Worm (Caenorhabditis elegans) whole organism, L1 larva: ENCODE data around the gene npl-4.1.

Experiments used
- C34B4.2 ChIP-seq: sonication (generic microtip); optimal IDR thresholded peaks from 2 replicates; lab custom pipeline; 2017; ENCODE audit warnings: mild to moderate bottlenecking, missing genetic modification characterization, missing compliant biosample characterization
- Y116A8C.19 ChIP-seq: sonication (generic microtip); optimal IDR thresholded peaks from 2 replicates; lab custom pipeline; 2016; ENCODE audit warnings: missing compliant biosample characterization, missing genetic modification characterization, borderline replicate concordance
- aly-2 ChIP-seq: fragments of 150-350 bp; optimal IDR thresholded peaks from 2 replicates; lab custom pipeline; 2014; ENCODE audit warnings: missing biosample characterization, missing genetic modification characterization
- ama-1 ChIP-seq: fragments of 150-350 bp; optimal IDR thresholded peaks from 2 replicates; lab custom pipeline; 2014
- blmp-1 ChIP-seq: fragments of 150-350 bp; optimal IDR thresholded peaks from 2 replicates; lab custom pipeline; 2014; ENCODE audit warnings: missing biosample characterization, missing genetic modification characterization
- ceh-8 ChIP-seq: fragments of 200-800 bp; sonication (Bioruptor generic); optimal IDR thresholded peaks from 2 replicates; lab custom pipeline; 2018; ENCODE audit warnings: mild to moderate bottlenecking, missing genetic modification characterization, moderate library complexity, missing compliant biosample characterization
- ceh-82 ChIP-seq, 3 experiments: fragments of 150-350 bp in 1 of 3; sonication (generic microtip) in 2 of 3; optimal IDR thresholded peaks; 2 replicates each; lab custom pipeline; 2014 to 2017; ENCODE audit warnings: missing biosample characterization in 3 of 3, missing genetic modification characterization in 3 of 3
- ceh-88 ChIP-seq: fragments of 200-800 bp; sonication (Bioruptor generic); IDR thresholded peaks from 2 replicates; pipeline ENCODE4 v1.3.6; 2022; ENCODE audit warnings: missing genetic modification characterization, missing compliant biosample characterization
- ceh-90 ChIP-seq: sonication (generic microtip); optimal IDR thresholded peaks from 2 replicates; lab custom pipeline; 2016; ENCODE audit warnings: missing genetic modification characterization, missing compliant biosample characterization
- dpl-1 ChIP-seq, 3 experiments: fragments of 150-350 bp in 2 of 3; sonication (generic microtip) in 1 of 3; optimal IDR thresholded peaks; 2 replicates each; lab custom pipeline; 2014 to 2017; ENCODE audit warnings: missing biosample characterization in 3 of 3, missing genetic modification characterization in 3 of 3, missing genetic modification reagents in 3 of 3
- efl-3 ChIP-seq: fragments of 200-800 bp; sonication (Bioruptor generic); optimal IDR thresholded peaks from 2 replicates; lab custom pipeline; 2018; ENCODE audit warnings: mild to moderate bottlenecking, missing genetic modification characterization, missing compliant biosample characterization
- egl-27 ChIP-seq, 2 experiments: fragments of 150-350 bp in 1 of 2; sonication (generic microtip); optimal IDR thresholded peaks; 3 replicates each; lab custom pipeline; 2017 to 2018; ENCODE audit warnings: missing biosample characterization in 2 of 2, missing genetic modification characterization in 2 of 2, missing genetic modification reagents in 2 of 2
- elt-3 ChIP-seq, 6 experiments: fragments of 150-350 bp in 1 of 6; sonication (generic microtip); optimal IDR thresholded peaks; 2 replicates each; lab custom pipeline; 2017 to 2018; ENCODE audit warnings: missing biosample characterization in 6 of 6, missing genetic modification characterization in 6 of 6, inconsistent platforms in 1 of 6
- ets-5 ChIP-seq: fragments of 200-800 bp; sonication (Bioruptor generic); IDR thresholded peaks from 2 replicates; pipeline ENCODE4 v1.3.6; 2022; ENCODE audit warnings: missing genetic modification characterization, missing compliant biosample characterization
- fkh-10 ChIP-seq: sonication (generic microtip); optimal IDR thresholded peaks from 2 replicates; lab custom pipeline; 2017; ENCODE audit warnings: missing biosample characterization, missing genetic modification reagents, missing genetic modification characterization
- fkh-4 ChIP-seq: sonication (generic microtip); optimal IDR thresholded peaks from 2 replicates; lab custom pipeline; 2016; ENCODE audit warnings: missing compliant biosample characterization, missing genetic modification characterization, borderline replicate concordance
- fkh-8 ChIP-seq: sonication (generic microtip); optimal IDR thresholded peaks from 2 replicates; lab custom pipeline; 2016; ENCODE audit warnings: mild to moderate bottlenecking, missing genetic modification characterization, missing compliant biosample characterization
- grh-1 ChIP-seq: fragments of 200-800 bp; sonication (Bioruptor generic); IDR thresholded peaks from 2 replicates; pipeline ENCODE4 v1.3.6; 2022; ENCODE audit warnings: missing genetic modification reagents, missing genetic modification characterization, missing compliant biosample characterization
- hpl-2 ChIP-seq: fragments of 150-350 bp; optimal IDR thresholded peaks from 2 replicates; lab custom pipeline; 2014; ENCODE audit warnings: missing biosample characterization, missing genetic modification reagents, missing genetic modification characterization
- irx-1 ChIP-seq: sonication (generic microtip); optimal IDR thresholded peaks from 2 replicates; lab custom pipeline; 2016; ENCODE audit warnings: missing genetic modification characterization, missing compliant biosample characterization
- isw-1 ChIP-seq: fragments of 200-800 bp; sonication (Bioruptor generic); IDR thresholded peaks from 2 replicates; pipeline ENCODE4 v1.3.6; 2022; ENCODE audit warnings: missing genetic modification characterization, missing compliant biosample characterization
- lin-13 ChIP-seq: fragments of 150-350 bp; optimal IDR thresholded peaks from 2 replicates; lab custom pipeline; 2014; ENCODE audit warnings: missing biosample characterization, missing genetic modification reagents, missing genetic modification characterization
- lin-14 ChIP-seq: fragments of 200-800 bp; sonication (Bioruptor generic); optimal IDR thresholded peaks from 2 replicates; lab custom pipeline; 2018; ENCODE audit warnings: mild to moderate bottlenecking, missing genetic modification characterization, moderate library complexity, missing compliant biosample characterization
- lin-15B ChIP-seq: fragments of 150-350 bp; sonication (generic microtip); optimal IDR thresholded peaks from 3 replicates; lab custom pipeline; 2014; ENCODE audit warnings: missing biosample characterization, missing genetic modification characterization
- lin-35 ChIP-seq, 2 experiments: fragments of 150-350 bp; optimal IDR thresholded peaks; 2 replicates each; lab custom pipeline; 2014; ENCODE audit warnings: missing biosample characterization in 2 of 2, missing genetic modification characterization in 2 of 2, missing genetic modification reagents in 2 of 2
- lir-3 ChIP-seq: sonication (generic microtip); optimal IDR thresholded peaks from 2 replicates; lab custom pipeline; 2016; ENCODE audit warnings: mild to moderate bottlenecking, missing genetic modification characterization, moderate library complexity, missing compliant biosample characterization; ENCODE audit not compliant: poor library complexity
- lsy-2 ChIP-seq, 2 experiments: fragments of 150-350 bp; optimal IDR thresholded peaks; 2 replicates each; lab custom pipeline; 2014; ENCODE audit warnings: missing biosample characterization in 2 of 2, missing genetic modification characterization in 2 of 2
- mab-9 ChIP-seq: fragments of 200-800 bp; sonication (Bioruptor generic); IDR thresholded peaks from 2 replicates; pipeline ENCODE4 v1.3.6; 2022; ENCODE audit warnings: missing genetic modification reagents, missing genetic modification characterization, missing compliant biosample characterization
- mdl-1 ChIP-seq, 2 experiments: fragments of 150-350 bp; optimal IDR thresholded peaks; 2 replicates each; lab custom pipeline; 2014 to 2017; ENCODE audit warnings: missing biosample characterization in 2 of 2, missing genetic modification characterization in 2 of 2, inconsistent platforms in 1 of 2
- mef-2 ChIP-seq: fragments of 150-350 bp; optimal IDR thresholded peaks from 2 replicates; lab custom pipeline; 2014; ENCODE audit warnings: missing biosample characterization, missing genetic modification characterization
- mep-1 ChIP-seq: fragments of 150-350 bp; optimal IDR thresholded peaks from 2 replicates; lab custom pipeline; 2014; ENCODE audit warnings: missing biosample characterization, missing genetic modification characterization
- nhr-11 ChIP-seq: fragments of 150-350 bp; optimal IDR thresholded peaks from 2 replicates; lab custom pipeline; 2014; ENCODE audit warnings: missing biosample characterization, missing genetic modification characterization
- nhr-12 ChIP-seq: sonication (generic microtip); optimal IDR thresholded peaks from 2 replicates; lab custom pipeline; 2017; ENCODE audit warnings: missing biosample characterization, missing genetic modification characterization
- nhr-20 ChIP-seq: sonication (generic microtip); optimal IDR thresholded peaks from 2 replicates; lab custom pipeline; 2016; ENCODE audit warnings: mild to moderate bottlenecking, missing genetic modification characterization, missing compliant biosample characterization
- nhr-47 ChIP-seq: sonication (generic microtip); optimal IDR thresholded peaks from 2 replicates; lab custom pipeline; 2016; ENCODE audit warnings: mild to moderate bottlenecking, missing genetic modification characterization, moderate library complexity, missing compliant biosample characterization
- nhr-71 ChIP-seq: sonication (generic microtip); optimal IDR thresholded peaks from 2 replicates; lab custom pipeline; 2016; ENCODE audit warnings: mild to moderate bottlenecking, missing genetic modification characterization, moderate library complexity, missing compliant biosample characterization
- nhr-76 ChIP-seq: sonication (generic microtip); optimal IDR thresholded peaks from 2 replicates; lab custom pipeline; 2017; ENCODE audit warnings: missing biosample characterization, missing genetic modification characterization
- nhr-77 ChIP-seq: fragments of 150-350 bp; optimal IDR thresholded peaks from 2 replicates; lab custom pipeline; 2014; ENCODE audit warnings: missing biosample characterization, missing genetic modification characterization
- nhr-85 ChIP-seq: sonication (generic microtip); peaks from one replicate; lab custom pipeline; 2016; ENCODE audit warnings: missing genetic modification characterization, inconsistent platforms, missing compliant biosample characterization
- nhr-90 ChIP-seq: sonication (generic microtip); optimal IDR thresholded peaks from 2 replicates; lab custom pipeline; 2016; ENCODE audit warnings: mild to moderate bottlenecking, missing genetic modification characterization, missing compliant biosample characterization; ENCODE audit not compliant: poor library complexity
- pag-3 ChIP-seq: sonication (generic microtip); optimal IDR thresholded peaks from 2 replicates; lab custom pipeline; 2017; ENCODE audit warnings: missing genetic modification characterization, mild to moderate bottlenecking, missing compliant biosample characterization, antibody characterized with exemption, borderline replicate concordance; ENCODE audit not compliant: insufficient read depth
- pax-3 ChIP-seq: fragments of 200-800 bp; sonication (Bioruptor generic); optimal IDR thresholded peaks from 2 replicates; lab custom pipeline; 2018; ENCODE audit warnings: mild to moderate bottlenecking, missing genetic modification characterization, moderate library complexity, missing compliant biosample characterization
- pqm-1 ChIP-seq: sonication (generic microtip); optimal IDR thresholded peaks from 3 replicates; lab custom pipeline; 2017; ENCODE audit warnings: missing biosample characterization, missing genetic modification characterization
- snpc-4 ChIP-seq: fragments of 150-350 bp; optimal IDR thresholded peaks from 2 replicates; lab custom pipeline; 2014; ENCODE audit warnings: missing biosample characterization, missing genetic modification characterization
- snu-23 ChIP-seq: sonication (generic microtip); optimal IDR thresholded peaks from 2 replicates; lab custom pipeline; 2016; ENCODE audit warnings: missing genetic modification characterization, missing compliant biosample characterization
- sup-37 ChIP-seq: fragments of 200-800 bp; sonication (Bioruptor generic); optimal IDR thresholded peaks from 2 replicates; lab custom pipeline; 2018; ENCODE audit warnings: mild to moderate bottlenecking, missing genetic modification characterization, missing compliant biosample characterization
- tbx-2 ChIP-seq: sonication (generic microtip); optimal IDR thresholded peaks from 2 replicates; lab custom pipeline; 2016; ENCODE audit warnings: missing genetic modification characterization, missing compliant biosample characterization
- tlp-1 ChIP-seq: fragments of 150-350 bp; optimal IDR thresholded peaks from 2 replicates; lab custom pipeline; 2014; ENCODE audit warnings: missing biosample characterization, missing genetic modification characterization
- xbp-1 ChIP-seq: sonication (generic microtip); optimal IDR thresholded peaks from 2 replicates; lab custom pipeline; 2016; ENCODE audit warnings: missing genetic modification characterization, missing compliant biosample characterization
- ztf-4 ChIP-seq: fragments of 150-350 bp; optimal IDR thresholded peaks from 2 replicates; lab custom pipeline; 2014; ENCODE audit warnings: missing biosample characterization, missing genetic modification characterization

Gene npl-4.1

DNA sequence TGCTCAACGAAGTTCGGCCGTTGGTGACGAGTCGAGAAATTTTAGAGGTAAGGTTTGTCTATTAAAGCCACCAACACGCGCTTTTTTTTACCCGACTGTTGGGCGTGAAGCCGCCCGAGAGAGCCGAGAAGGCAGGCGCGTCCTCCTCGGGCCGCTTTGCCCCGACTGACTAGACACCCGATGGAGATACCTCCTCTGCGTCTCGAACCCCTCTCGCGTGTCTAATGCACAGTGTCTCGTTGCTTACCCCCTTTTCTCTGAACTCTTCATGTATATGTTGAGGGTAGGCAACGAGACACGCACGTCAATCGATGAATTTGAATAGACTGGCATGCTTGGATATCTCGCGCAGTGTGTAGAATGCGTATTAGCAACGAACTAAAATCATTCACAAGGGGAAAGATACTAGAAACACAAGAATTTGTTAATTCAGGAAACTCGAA is 30.6 kb downstream of the npl-4.1 start (continued):
- TF ChIP-seq lin-13 (GFP tag; lab: Kevin White, UChicago) (peak; percentile 73), mep-1 (tag; lab: Kevin White, UChicago) (peak; percentile 67), nhr-77 (tag; lab: Kevin White, UChicago) (peak; percentile 83), fkh-8 (tag; lab: Kevin White, UChicago) (peak; percentile 92), blmp-1 (peak; percentile 47), Y116A8C.19 (tag; lab: Kevin White, UChicago) (no peak), ceh-88 (GFP tag; lab: Robert Waterston, UW) (peak; percentile 85), egl-27 (tag; optimal IDR thresholded peaks at IDR 0.05; lab: Kevin White, UChicago) (peak in 1 of 2 experiments; percentile 2), tlp-1 (no peak), pag-3 (tag; lab: Kevin White, UChicago) (no peak), nhr-76 (tag; lab: Kevin White, UChicago) (peak; percentile 36), dpl-1 (GFP tag; optimal IDR thresholded peaks at IDR 0.05; lab: Kevin White, UChicago) (peak; percentile 34 to 62 (median 48)), sup-37 (GFP tag; lab: Kevin White, UChicago) (no peak), mdl-1 (tag; optimal IDR thresholded peaks at IDR 0.05; lab: Kevin White, UChicago) (peak in 1 of 2 experiments; percentile 53), mef-2 (tag; lab: Kevin White, UChicago) (peak; percentile 76), efl-3 (no peak), nhr-90 (peak; percentile 82), aly-2 (tag; lab: Kevin White, UChicago) (peak; percentile 66), ceh-82 (tag; optimal IDR thresholded peaks at IDR 0.05; lab: Kevin White, UChicago) (peak; percentile 76 to 92 (median 90)), pax-3 (peak; percentile 86), ceh-90 (no peak), nhr-11 (peak; percentile 25), ets-5 (GFP tag; lab: Robert Waterston, UW) (no peak), lir-3 (tag; lab: Kevin White, UChicago) (peak; percentile 35), ztf-4 (tag; lab: Kevin White, UChicago) (peak; percentile 98), fkh-10 (GFP tag; lab: Kevin White, UChicago) (peak; percentile 66), irx-1 (tag; lab: Kevin White, UChicago) (peak; percentile 23), C34B4.2 (no peak), tbx-2 (peak; percentile 81), nhr-12 (tag; lab: Kevin White, UChicago) (no peak), xbp-1 (peak; percentile 82)

DNA sequence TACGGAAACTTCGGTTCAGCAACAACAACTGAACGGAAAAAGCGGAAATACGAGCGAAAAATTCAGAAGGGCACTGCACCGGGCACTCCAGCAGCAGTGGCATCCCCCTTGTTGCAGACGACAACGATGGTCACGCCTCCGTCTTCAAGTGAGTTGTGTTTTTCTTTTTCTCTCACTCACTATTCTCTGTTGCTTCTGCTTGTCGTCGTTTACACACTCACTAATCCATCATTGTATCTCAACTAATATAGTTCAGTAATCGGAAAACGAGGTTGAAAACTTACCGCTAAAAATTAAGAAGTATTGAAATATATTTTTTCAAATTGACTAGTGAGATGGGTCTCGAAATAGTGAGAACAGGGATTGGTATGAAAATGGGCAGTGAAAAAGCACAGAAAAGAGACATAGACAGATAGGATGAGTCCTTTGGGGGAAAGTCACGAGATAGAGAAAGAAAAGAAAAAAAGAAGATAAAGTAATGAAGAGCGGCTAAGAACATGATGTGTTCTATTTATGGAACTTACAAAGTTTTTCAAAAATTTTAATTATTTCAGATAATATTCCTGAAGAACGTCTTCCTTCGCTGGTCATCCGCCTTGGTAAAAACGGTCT is 32.1 kb downstream of the npl-4.1 start:
- peak; percentile 43 for TF ChIP-seq nhr-71 (tag; lab: Kevin White, UChicago)
- no peak for TF ChIP-seq nhr-85 (tag; lab: Kevin White, UChicago)
- TF ChIP-seq hpl-2 (GFP tag; lab: Kevin White, UChicago): no peak
- TF ChIP-seq blmp-1: peak; percentile 59
- TF ChIP-seq mep-1 (tag; lab: Kevin White, UChicago): no peak
- no peak for TF ChIP-seq lin-15B (tag; lab: Kevin White, UChicago)
- no peak for TF ChIP-seq grh-1 (GFP tag; lab: Robert Waterston, UW)
- no peak for TF ChIP-seq Y116A8C.19 (tag; lab: Kevin White, UChicago)
- TF ChIP-seq lin-35 (GFP tag; optimal IDR thresholded peaks at IDR 0.05; lab: Kevin White, UChicago): peak in 1 of 2 experiments; percentile 6
- no peak for TF ChIP-seq pqm-1 (tag; lab: Kevin White, UChicago)
- peak; percentile 2 for TF ChIP-seq xbp-1
- TF ChIP-seq ama-1 (lab: Kevin White, UChicago): no peak
- peak; percentile 48 for TF ChIP-seq mef-2 (tag; lab: Kevin White, UChicago)
- peak; percentile 20 to 29 for TF ChIP-seq lsy-2 (tag; optimal IDR thresholded peaks at IDR 0.05; lab: Kevin White, UChicago)
- TF ChIP-seq snpc-4: no peak
- TF ChIP-seq elt-3 (tag; optimal IDR thresholded peaks at IDR 0.05; lab: Kevin White, UChicago): peak in 1 of 6 experiments; percentile 31
- no peak for TF ChIP-seq fkh-4 (tag; lab: Kevin White, UChicago)
- no peak for TF ChIP-seq ceh-8 (GFP tag; lab: Kevin White, UChicago)
- no peak for TF ChIP-seq isw-1 (GFP tag; lab: Robert Waterston, UW)
- TF ChIP-seq ztf-4 (tag; lab: Kevin White, UChicago): no peak
- TF ChIP-seq mab-9 (GFP tag; lab: Robert Waterston, UW): no peak
- no peak for TF ChIP-seq egl-27 (tag; optimal IDR thresholded peaks at IDR 0.05; lab: Kevin White, UChicago)
- peak; percentile 0 for TF ChIP-seq nhr-20 (tag; lab: Kevin White, UChicago)
- peak; percentile 24 for TF ChIP-seq nhr-47 (tag; lab: Kevin White, UChicago)
- peak; percentile 55 for TF ChIP-seq lin-14 (GFP tag; lab: Kevin White, UChicago)
- peak; percentile 41 for TF ChIP-seq snu-23 (GFP tag; lab: Kevin White, UChicago)
